Worm (Caenorhabditis elegans): ENCODE results near the gene uev-2.

Gene uev-2

DNA sequence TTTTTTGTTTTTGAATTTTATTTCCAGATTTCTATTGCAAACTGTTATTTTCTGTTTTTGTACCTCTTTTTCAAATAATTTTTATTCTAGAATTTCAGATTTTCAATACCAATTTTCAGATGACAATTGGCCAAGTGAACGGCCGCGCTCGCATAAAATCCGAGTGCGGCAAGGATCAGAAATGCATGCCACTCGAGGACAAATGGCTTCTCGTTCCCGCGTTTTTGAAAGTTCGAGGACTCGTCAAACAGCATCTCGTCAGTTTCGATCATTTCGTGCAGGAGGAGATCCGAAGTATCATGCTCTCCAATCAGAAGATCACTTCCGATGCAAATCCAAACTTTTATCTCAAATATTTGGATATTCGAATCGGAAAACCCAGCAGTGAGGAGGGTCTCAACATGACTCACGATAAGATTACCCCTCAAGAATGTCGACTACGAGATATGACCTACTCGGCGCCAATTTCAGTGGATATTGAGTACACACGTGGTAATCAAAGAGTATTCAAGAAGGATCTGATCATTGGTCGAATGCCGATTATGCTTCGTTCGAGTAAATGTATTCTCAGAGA lies 25.6 kb upstream of the uev-2 start, which contains the start of gene rpc-2 (continued):
- TF ChIP-seq ceh-40 (GFP tag; IDR thresholded peaks at IDR 0.05) (no peak), ama-1 (optimal IDR thresholded peaks at IDR 0.05) (peak; percentile 52), ama-1 (GFP tag; optimal IDR thresholded peaks at IDR 0.05) (no peak), atf-7 (tag; optimal IDR thresholded peaks at IDR 0.05) (peak; percentile 44), ztf-22 (GFP tag; optimal IDR thresholded peaks at IDR 0.05) (no peak), unc-62 (GFP tag; optimal IDR thresholded peaks at IDR 0.05) (no peak), F37B4.10 (GFP tag; IDR thresholded peaks at IDR 0.05) (no peak), hmg-20 (GFP tag; IDR thresholded peaks at IDR 0.05) (0 out of 2 replicates have a peak, but pooled peaks have one; percentile 51), rpc-1 (optimal IDR thresholded peaks at IDR 0.05) (no peak), rpc-1 (tag; optimal IDR thresholded peaks at IDR 0.05) (no peak), dpl-1 (GFP tag; optimal IDR thresholded peaks at IDR 0.05) (no peak), B0035.1 (tag; optimal IDR thresholded peaks at IDR 0.05) (peak; percentile 9), mxl-1 (tag; optimal IDR thresholded peaks at IDR 0.05) (no peak), mel-28 (tag; optimal IDR thresholded peaks at IDR 0.05; ENCODE audit: borderline replicate concordance) (no peak), ceh-100 (GFP tag; IDR thresholded peaks at IDR 0.05) (no peak), F33H1.4 (GFP tag; IDR thresholded peaks at IDR 0.05) (no peak), C17E4.6 (GFP tag; IDR thresholded peaks at IDR 0.05) (no peak), efl-1 (GFP tag; optimal IDR thresholded peaks at IDR 0.05) (no peak), lin-40 (tag; optimal IDR thresholded peaks at IDR 0.05) (no peak), sptf-2 (GFP tag; optimal IDR thresholded peaks at IDR 0.05) (no peak), ceh-27 (GFP tag; optimal IDR thresholded peaks at IDR 0.05) (no peak), ztf-6 (GFP tag; IDR thresholded peaks at IDR 0.05) (no peak), egrh-3 (GFP tag; IDR thresholded peaks at IDR 0.05) (no peak), lin-35 (GFP tag; optimal IDR thresholded peaks at IDR 0.05) (no peak), ccch-3 (GFP tag; optimal IDR thresholded peaks at IDR 0.05) (no peak), C06A6.2 (GFP tag; conservative IDR thresholded peaks at IDR 0.05) (0 out of 2 replicates have a peak, but pooled peaks have one; percentile 39), nhr-120 (GFP tag; IDR thresholded peaks at IDR 0.05) (no peak), B0019.2 (GFP tag; conservative IDR thresholded peaks at IDR 0.05) (no peak), K12H6.12 (tag; optimal IDR thresholded peaks at IDR 0.05) (no peak), cebp-1 (GFP tag; IDR thresholded peaks at IDR 0.05) (no peak), cebp-1 (tag; optimal IDR thresholded peaks at IDR 0.05) (peak; percentile 55), Y56A3A.18 (GFP tag; IDR thresholded peaks at IDR 0.05) (peak; percentile 59; the same call in 1 of the 2 replicates), F52B5.7 (tag; optimal IDR thresholded peaks at IDR 0.05) (peak; percentile 69), rcor-1 (GFP tag; IDR thresholded peaks at IDR 0.05) (no peak), pbrm-1 (GFP tag; IDR thresholded peaks at IDR 0.05) (peak; percentile 32; the same call in 1 of the 2 replicates), lin-26 (GFP tag; IDR thresholded peaks at IDR 0.05) (no peak), Y95B8A.8 (GFP tag; IDR thresholded peaks at IDR 0.05) (peak; percentile 38; the same call in 1 of the 2 replicates), ztf-18 (tag; optimal IDR thresholded peaks at IDR 0.05) (no peak), F49E8.2 (tag; optimal IDR thresholded peaks at IDR 0.05; ENCODE audit: insufficient read depth) (no peak)

- no peak for TF ChIP-seq ceh-79 (tag; optimal IDR thresholded peaks at IDR 0.05)
- TF ChIP-seq rec-8 (tag; optimal IDR thresholded peaks at IDR 0.05) = no peak
- no peak for TF ChIP-seq B0019.2 (GFP tag; conservative IDR thresholded peaks at IDR 0.05)
- TF ChIP-seq hmg-1.2 (GFP tag; IDR thresholded peaks at IDR 0.05) = 0 out of 2 replicates have a peak, but pooled peaks have one; percentile 10
- no peak for TF ChIP-seq lir-1 (GFP tag; conservative IDR thresholded peaks at IDR 0.05)
- TF ChIP-seq him-1 (tag; optimal IDR thresholded peaks at IDR 0.05) = no peak
- TF ChIP-seq rcor-1 (GFP tag; IDR thresholded peaks at IDR 0.05) = no peak
- peak; percentile 84 for TF ChIP-seq zfh-2 (GFP tag; conservative IDR thresholded peaks at IDR 0.05)
Measured at ce11 chrIII:5563680-5564079, 19.2 kb upstream of the uev-2 start.
